Fruit fly (Drosophila melanogaster): ENCODE measurements around the gene Son.

dm6 chr3R:9630053-9630632, 52.3 kb downstream of the Son start:
- TF ChIP-seq usp (GFP tag; optimal IDR thresholded peaks at IDR 0.05) (no peak), Myc (optimal IDR thresholded peaks at IDR 0.05) (no peak), h (GFP tag; optimal IDR thresholded peaks at IDR 0.05) (no peak), brk (GFP tag; optimal IDR thresholded peaks at IDR 0.05) (no peak), fru (GFP tag; optimal IDR thresholded peaks at IDR 0.05) (no peak), sv (GFP tag; optimal IDR thresholded peaks at IDR 0.05) (no peak)
